Fruit fly (Drosophila melanogaster): Measurements from ENCODE around the gene CG31675.

CG31675 gene

DNA sequence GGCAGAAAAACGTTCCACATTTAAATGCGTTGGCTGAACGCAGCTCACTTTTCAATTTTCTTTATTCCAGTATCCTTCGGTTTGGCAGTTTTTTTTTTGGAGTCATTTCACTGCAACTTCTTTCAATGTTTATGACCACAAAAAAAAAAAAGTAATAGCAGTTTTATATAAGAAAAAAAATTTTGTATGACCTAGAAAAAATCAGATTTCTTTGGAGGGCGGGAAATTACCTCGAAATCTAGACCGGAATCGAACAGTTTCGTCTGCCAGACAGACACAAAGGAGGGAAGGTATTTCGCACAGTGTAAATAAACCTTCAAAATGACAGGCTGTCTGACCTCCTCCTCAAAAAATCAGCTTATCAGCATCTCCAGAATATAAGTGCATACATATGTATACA lies 12.9 kb downstream of the CG31675 start:
- peak; percentile 15 for TF ChIP-seq HLH106 (tag; optimal IDR thresholded peaks at IDR 0.05)
- peak; percentile 27 for TF ChIP-seq rgr (GFP tag; optimal IDR thresholded peaks at IDR 0.05)
- peak; percentile 26 for TF ChIP-seq ey (GFP tag; optimal IDR thresholded peaks at IDR 0.05)
- no peak for TF ChIP-seq CrebA (GFP tag; optimal IDR thresholded peaks at IDR 0.05; ENCODE audit: borderline replicate concordance)
- peak; percentile 53 for TF ChIP-seq br (GFP tag; optimal IDR thresholded peaks at IDR 0.05)
- TF ChIP-seq fru (GFP tag; optimal IDR thresholded peaks at IDR 0.05): peak; percentile 42
- TF ChIP-seq OdsH (GFP tag; optimal IDR thresholded peaks at IDR 0.05): peak; percentile 41
- TF ChIP-seq Vsx2 (GFP tag; optimal IDR thresholded peaks at IDR 0.05; ENCODE audit: partially characterized antibody): no peak
- TF ChIP-seq foxo (GFP tag; optimal IDR thresholded peaks at IDR 0.05): peak in 1 of 2 experiments; percentile 57
- TF ChIP-seq Dif (GFP tag; optimal IDR thresholded peaks at IDR 0.05; ENCODE audit: partially characterized antibody): no peak
- peak; percentile 35 for TF ChIP-seq psq (GFP tag; optimal IDR thresholded peaks at IDR 0.05)

DNA sequence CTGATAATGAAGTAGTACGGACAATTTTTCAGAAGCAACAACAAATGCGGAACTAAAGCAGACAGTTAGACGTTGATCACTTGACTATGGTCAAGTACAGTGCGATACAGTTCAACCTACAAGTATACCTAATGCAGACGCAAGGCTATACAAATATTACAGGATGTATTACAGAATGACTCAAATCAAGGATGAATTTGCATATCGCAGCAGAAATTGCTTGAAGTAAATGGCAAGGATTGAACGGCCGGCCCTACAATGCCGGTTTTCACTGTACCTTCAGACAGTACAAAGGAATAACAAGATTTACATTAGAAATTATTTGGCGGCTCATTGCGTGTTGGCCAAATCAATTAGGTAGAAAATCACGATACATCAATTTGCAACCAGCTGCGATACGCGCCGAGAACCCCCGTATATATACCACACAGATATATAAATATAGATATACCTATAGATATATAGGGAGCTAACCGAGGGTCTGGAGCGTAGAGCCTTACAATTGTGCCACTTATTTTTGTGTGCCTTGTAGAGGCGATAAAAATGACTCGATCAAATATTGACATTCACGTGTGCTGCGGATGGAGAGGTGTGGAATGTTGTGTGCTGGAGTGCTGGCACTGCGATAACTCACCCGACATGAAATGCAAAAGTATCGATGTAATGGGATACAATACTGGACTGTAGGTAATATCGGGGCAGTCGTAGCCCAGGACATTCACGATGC lies 14.0 kb downstream of the CG31675 start:
- no peak for TF ChIP-seq Jra (GFP tag; optimal IDR thresholded peaks at IDR 0.05)
- TF ChIP-seq sage (GFP tag; optimal IDR thresholded peaks at IDR 0.05): no peak
- TF ChIP-seq foxo (GFP tag; optimal IDR thresholded peaks at IDR 0.05): peak in 1 of 2 experiments; percentile 13
- no peak for TF ChIP-seq Dfd (GFP tag; optimal IDR thresholded peaks at IDR 0.05)
- no peak for TF ChIP-seq tai (GFP tag; optimal IDR thresholded peaks at IDR 0.05)
- no peak for TF ChIP-seq lola (GFP tag; optimal IDR thresholded peaks at IDR 0.05)
- TF ChIP-seq jim (GFP tag; optimal IDR thresholded peaks at IDR 0.05): no peak
- no peak for TF ChIP-seq Hr78 (GFP tag; optimal IDR thresholded peaks at IDR 0.05)
- peak; percentile 39 for TF ChIP-seq rgr (GFP tag; optimal IDR thresholded peaks at IDR 0.05)
- no peak for TF ChIP-seq dl (GFP tag; optimal IDR thresholded peaks at IDR 0.05; ENCODE audit: insufficient read depth in 1 of 2, partially characterized antibody in 2 of 2)
- TF ChIP-seq OdsH (GFP tag; optimal IDR thresholded peaks at IDR 0.05): no peak
- TF ChIP-seq pan (optimal IDR thresholded peaks at IDR 0.05): no peak
- TF ChIP-seq Mio (GFP tag; optimal IDR thresholded peaks at IDR 0.05): no peak
- no peak for TF ChIP-seq HLH106 (tag; optimal IDR thresholded peaks at IDR 0.05)
- TF ChIP-seq ey (GFP tag; optimal IDR thresholded peaks at IDR 0.05): peak; percentile 11
- no peak for TF ChIP-seq psq (GFP tag; optimal IDR thresholded peaks at IDR 0.05)
- no peak for TF ChIP-seq Rel (GFP tag; optimal IDR thresholded peaks at IDR 0.05)
- peak; percentile 16 for TF ChIP-seq Rel (tag; optimal IDR thresholded peaks at IDR 0.05)
- TF ChIP-seq br (GFP tag; optimal IDR thresholded peaks at IDR 0.05): no peak
- no peak for TF ChIP-seq GATAd (GFP tag; optimal IDR thresholded peaks at IDR 0.05)
- no peak for TF ChIP-seq CrebA (GFP tag; optimal IDR thresholded peaks at IDR 0.05; ENCODE audit: borderline replicate concordance)
- peak; percentile 18 for TF ChIP-seq Hnf4 (GFP tag; optimal IDR thresholded peaks at IDR 0.05)
- no peak for TF ChIP-seq Dif (GFP tag; optimal IDR thresholded peaks at IDR 0.05; ENCODE audit: partially characterized antibody)
- peak; percentile 91 for TF ChIP-seq Hr83 (GFP tag; optimal IDR thresholded peaks at IDR 0.05; ENCODE audit: poor library complexity, severe bottlenecking)
- no peak for TF ChIP-seq CG9705 (GFP tag; optimal IDR thresholded peaks at IDR 0.05)
- TF ChIP-seq sv (GFP tag; optimal IDR thresholded peaks at IDR 0.05): peak; percentile 21
- no peak for TF ChIP-seq Myc (optimal IDR thresholded peaks at IDR 0.05)
- TF ChIP-seq brk (GFP tag; optimal IDR thresholded peaks at IDR 0.05): no peak
- no peak for TF ChIP-seq usp (GFP tag; optimal IDR thresholded peaks at IDR 0.05)
- no peak for TF ChIP-seq Abd-B (GFP tag; optimal IDR thresholded peaks at IDR 0.05)
- TF ChIP-seq Vsx2 (GFP tag; optimal IDR thresholded peaks at IDR 0.05; ENCODE audit: partially characterized antibody): no peak
- TF ChIP-seq dmrt93B (GFP tag; optimal IDR thresholded peaks at IDR 0.05): peak; percentile 10
- no peak for TF ChIP-seq CG32264 (GFP tag; optimal IDR thresholded peaks at IDR 0.05)
- no peak for TF ChIP-seq fru (GFP tag; optimal IDR thresholded peaks at IDR 0.05)
- TF ChIP-seq N (GFP tag; optimal IDR thresholded peaks at IDR 0.05): no peak
- peak; percentile 24 for TF ChIP-seq h (GFP tag; optimal IDR thresholded peaks at IDR 0.05)
- no peak for TF ChIP-seq Sp1 (GFP tag; optimal IDR thresholded peaks at IDR 0.05)
- no peak for TF ChIP-seq dsf (GFP tag; optimal IDR thresholded peaks at IDR 0.05; ENCODE audit: borderline replicate concordance)
- TF ChIP-seq woc (GFP tag; optimal IDR thresholded peaks at IDR 0.05): no peak
